Fruit fly (Drosophila melanogaster) whole organism, adult: Measurements from ENCODE around the gene lectin-22C.

Experiments used
- CG11617 ChIP-seq: fragments of 200-800 bp; sonication (Bioruptor generic); optimal IDR thresholded peaks from 2 replicates; lab custom pipeline; 2017; ENCODE audit warnings: mild to moderate bottlenecking, missing biosample characterization, missing genetic modification reagents, missing genetic modification characterization
- CG12768 ChIP-seq: fragments of 200-800 bp; sonication (Bioruptor generic); optimal IDR thresholded peaks from 2 replicates; lab custom pipeline; 2017; ENCODE audit warnings: missing biosample characterization, missing genetic modification characterization, mild to moderate bottlenecking, moderate library complexity, missing genetic modification reagents
- CG14711 ChIP-seq: fragments of 200-800 bp; sonication (Bioruptor generic); optimal IDR thresholded peaks from 2 replicates; lab custom pipeline; 2018; ENCODE audit warnings: missing biosample characterization, mild to moderate bottlenecking, missing genetic modification characterization, moderate library complexity
- CG1620 ChIP-seq: fragments of 200-800 bp; sonication (Bioruptor generic); optimal IDR thresholded peaks from 2 replicates; lab custom pipeline; 2016; ENCODE audit warnings: missing biosample characterization, missing genetic modification characterization
- CG33017 ChIP-seq: fragments of 200-800 bp; sonication (Bioruptor generic); optimal IDR thresholded peaks from 2 replicates; lab custom pipeline; 2018; ENCODE audit warnings: missing biosample characterization, mild to moderate bottlenecking, missing genetic modification characterization, moderate library complexity
- CG5204 ChIP-seq: fragments of 200-800 bp; sonication (Bioruptor generic); optimal IDR thresholded peaks from 2 replicates; lab custom pipeline; 2016; ENCODE audit warnings: missing biosample characterization, missing genetic modification characterization
- CG7045 ChIP-seq: fragments of 200-800 bp; sonication (Bioruptor generic); optimal IDR thresholded peaks from 2 replicates; lab custom pipeline; 2017; ENCODE audit warnings: missing biosample characterization, mild to moderate bottlenecking, missing genetic modification characterization
- CG7101 ChIP-seq: fragments of 200-800 bp; sonication (Bioruptor generic); optimal IDR thresholded peaks from 2 replicates; lab custom pipeline; 2018; ENCODE audit warnings: missing biosample characterization, mild to moderate bottlenecking, missing genetic modification characterization, moderate library complexity
- Clk ChIP-seq: fragments of 200-800 bp; sonication (Bioruptor generic); optimal IDR thresholded peaks from 2 replicates; lab custom pipeline; 2017; ENCODE audit warnings: missing biosample characterization, missing genetic modification characterization
- Crg-1 ChIP-seq: fragments of 200-800 bp; sonication (Bioruptor generic); optimal IDR thresholded peaks from 2 replicates; lab custom pipeline; 2016; ENCODE audit warnings: missing biosample characterization, missing genetic modification characterization
- Hr96 ChIP-seq: fragments of 200-800 bp; sonication (Bioruptor generic); optimal IDR thresholded peaks from 2 replicates; lab custom pipeline; 2016; ENCODE audit warnings: missing biosample characterization, missing genetic modification characterization
- Mnt ChIP-seq: fragments of 200-800 bp; sonication (Bioruptor generic); optimal IDR thresholded peaks from 2 replicates; lab custom pipeline; 2016; ENCODE audit warnings: missing biosample characterization, mild to moderate bottlenecking, missing genetic modification characterization
- bab1 ChIP-seq: fragments of 200-800 bp; sonication (Bioruptor generic); optimal IDR thresholded peaks from 3 replicates; lab custom pipeline; 2019; ENCODE audit warnings: missing biosample characterization, mild to moderate bottlenecking, missing genetic modification characterization, moderate library complexity
- cic ChIP-seq: fragments of 200-800 bp; sonication (Bioruptor generic); optimal IDR thresholded peaks from 2 replicates; lab custom pipeline; 2017; ENCODE audit warnings: missing biosample characterization, mild to moderate bottlenecking, missing genetic modification characterization, moderate library complexity
- cnc ChIP-seq, 2 experiments: fragments of >200 bp; optimal IDR thresholded peaks; 2 replicates each; lab custom pipeline; 2017
- kay ChIP-seq: fragments of 200-800 bp; sonication (Bioruptor generic); peaks from one replicate; lab custom pipeline; 2016; ENCODE audit warnings: missing biosample characterization, missing genetic modification characterization, borderline replicate concordance
- ovo ChIP-seq: fragments of 200-800 bp; sonication (Bioruptor generic); optimal IDR thresholded peaks from 2 replicates; lab custom pipeline; 2016; ENCODE audit warnings: missing biosample characterization, missing genetic modification characterization
- pad ChIP-seq: fragments of 200-800 bp; sonication (Bioruptor generic); optimal IDR thresholded peaks from 3 replicates; lab custom pipeline; 2017; ENCODE audit warnings: missing biosample characterization, missing genetic modification characterization, mild to moderate bottlenecking, moderate library complexity, missing genetic modification reagents
- tj ChIP-seq: fragments of 200-800 bp; sonication (Bioruptor generic); optimal IDR thresholded peaks from 3 replicates; lab custom pipeline; 2017; ENCODE audit warnings: missing biosample characterization, mild to moderate bottlenecking, missing genetic modification characterization, moderate library complexity
- toe ChIP-seq: fragments of 200-800 bp; sonication (Bioruptor generic); optimal IDR thresholded peaks from 2 replicates; lab custom pipeline; 2016; ENCODE audit warnings: missing biosample characterization, missing genetic modification characterization

lectin-22C gene

DNA sequence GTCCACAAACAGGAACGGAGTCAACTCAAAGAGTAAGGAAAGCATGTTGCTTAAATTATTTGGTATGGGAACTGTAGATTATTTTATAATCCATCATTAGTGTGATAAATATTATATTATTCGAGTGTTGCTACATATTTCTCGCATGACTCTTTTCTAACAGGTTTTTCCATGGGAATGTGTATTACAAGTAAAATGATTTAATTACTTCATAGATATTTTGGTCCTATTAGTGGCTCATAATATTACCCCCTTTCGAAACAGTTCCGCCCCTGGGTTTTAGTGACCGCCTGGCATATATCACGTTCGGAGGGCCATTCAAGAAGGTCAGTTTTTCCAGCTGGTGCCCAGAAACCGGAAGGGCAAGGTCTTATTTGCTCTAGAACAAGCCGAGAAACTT lies 5.0 kb downstream of the lectin-22C start:
- TF ChIP-seq bab1 (GFP tag; lab: Kevin White, UChicago), result peak; percentile 5
- TF ChIP-seq CG7101 (tag; lab: Kevin White, UChicago), result no peak
- TF ChIP-seq cic (GFP tag; lab: Kevin White, UChicago), result no peak
- TF ChIP-seq CG7045 (GFP tag; lab: Kevin White, UChicago), result no peak
- TF ChIP-seq CG14711 (tag; lab: Kevin White, UChicago), result no peak
- no peak for TF ChIP-seq CG33017 (tag; lab: Kevin White, UChicago)
- no peak for TF ChIP-seq CG12768
- no peak for TF ChIP-seq CG1620 (GFP tag; lab: Kevin White, UChicago)
- TF ChIP-seq CG5204 (GFP tag; lab: Kevin White, UChicago), result no peak

DNA sequence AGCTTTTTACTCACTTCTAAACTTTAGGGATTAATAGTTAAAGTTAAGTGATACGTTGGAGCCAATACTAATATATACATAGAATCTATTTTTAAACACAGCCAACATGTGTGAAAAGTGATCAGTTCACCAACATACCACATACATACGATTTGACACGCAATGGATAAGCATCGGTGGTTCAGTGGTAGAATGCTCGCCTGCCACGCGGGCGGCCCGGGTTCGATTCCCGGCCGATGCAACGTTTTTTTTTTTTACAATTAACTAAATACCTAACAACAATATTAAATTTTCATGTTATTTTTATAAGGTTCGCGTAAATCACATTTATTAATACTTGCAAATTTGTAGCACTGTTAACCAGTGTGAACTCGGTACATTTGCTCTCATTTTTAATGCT lies 5.5 kb downstream of the lectin-22C start:
- TF ChIP-seq CG1620 (GFP tag; lab: Kevin White, UChicago) (no peak), CG11617 (GFP tag; lab: Kevin White, UChicago) (no peak), CG12768 (no peak), Crg-1 (GFP tag; lab: Kevin White, UChicago) (no peak), Clk (GFP tag; lab: Kevin White, UChicago) (no peak), CG7045 (GFP tag; lab: Kevin White, UChicago) (no peak), bab1 (GFP tag; lab: Kevin White, UChicago) (no peak), ovo (GFP tag; lab: Kevin White, UChicago) (no peak), Mnt (GFP tag; lab: Kevin White, UChicago) (no peak), Hr96 (no peak), pad (GFP tag; lab: Kevin White, UChicago) (no peak), cnc (optimal IDR thresholded peaks at IDR 0.05; lab: Kevin White, UChicago) (no peak), CG7101 (tag; lab: Kevin White, UChicago) (no peak), CG33017 (tag; lab: Kevin White, UChicago) (no peak), cic (GFP tag; lab: Kevin White, UChicago) (no peak), CG14711 (tag; lab: Kevin White, UChicago) (no peak), CG5204 (GFP tag; lab: Kevin White, UChicago) (no peak)

DNA sequence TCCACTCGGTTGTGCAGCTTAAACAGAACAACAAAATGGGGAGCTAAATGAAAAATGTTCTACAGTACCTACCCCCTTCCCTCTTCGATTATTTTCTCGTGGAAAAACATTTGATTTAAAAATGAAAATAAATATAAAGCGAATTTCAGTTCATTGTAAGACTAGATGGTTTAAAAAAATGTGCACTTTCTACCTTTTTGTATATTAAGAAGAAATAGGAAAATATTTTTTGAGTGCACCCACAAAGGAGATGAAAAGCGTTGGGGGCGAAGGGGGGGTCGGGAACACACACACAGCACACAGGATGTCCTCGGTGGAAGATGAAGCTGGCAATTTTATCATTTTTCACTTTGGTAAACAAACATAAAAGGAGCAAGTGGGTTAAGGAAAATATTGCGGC lies 14.2 kb downstream of the lectin-22C start:
- no peak for TF ChIP-seq CG1620 (GFP tag; lab: Kevin White, UChicago)
- no peak for TF ChIP-seq CG11617 (GFP tag; lab: Kevin White, UChicago)
- no peak for TF ChIP-seq cic (GFP tag; lab: Kevin White, UChicago)
- no peak for TF ChIP-seq CG7045 (GFP tag; lab: Kevin White, UChicago)
- TF ChIP-seq pad (GFP tag; lab: Kevin White, UChicago), result no peak
- TF ChIP-seq bab1 (GFP tag; lab: Kevin White, UChicago), result no peak
- TF ChIP-seq CG33017 (tag; lab: Kevin White, UChicago), result no peak
- no peak for TF ChIP-seq CG12768
- TF ChIP-seq kay (GFP tag; lab: Kevin White, UChicago), result no peak
- TF ChIP-seq Clk (GFP tag; lab: Kevin White, UChicago), result no peak
- TF ChIP-seq cnc (optimal IDR thresholded peaks at IDR 0.05; lab: Kevin White, UChicago), result no peak
- TF ChIP-seq Crg-1 (GFP tag; lab: Kevin White, UChicago), result no peak
- no peak for TF ChIP-seq toe (GFP tag; lab: Kevin White, UChicago)
- no peak for TF ChIP-seq CG14711 (tag; lab: Kevin White, UChicago)
- TF ChIP-seq Hr96, result no peak

DNA sequence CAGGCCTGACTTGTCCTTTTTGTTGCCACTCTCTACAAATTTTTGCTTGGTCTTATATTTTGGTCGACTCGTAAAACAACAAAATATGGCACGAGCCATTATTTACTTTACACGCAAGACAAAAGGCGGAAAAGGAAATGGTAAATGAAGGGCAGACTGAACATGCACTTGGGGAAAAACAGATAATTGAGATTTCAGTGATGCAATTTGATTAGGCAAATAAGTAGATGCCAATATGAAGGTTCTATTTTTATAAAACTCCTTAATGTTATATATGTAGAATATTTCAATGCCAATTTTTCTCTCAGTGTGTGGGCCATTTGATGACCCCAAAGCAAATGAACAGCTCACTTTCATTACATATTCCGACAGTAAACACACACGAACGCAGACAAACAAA lies 21.9 kb downstream of the lectin-22C start:
- TF ChIP-seq kay (GFP tag; lab: Kevin White, UChicago), result no peak
- no peak for TF ChIP-seq CG33017 (tag; lab: Kevin White, UChicago)
- no peak for TF ChIP-seq Crg-1 (GFP tag; lab: Kevin White, UChicago)
- no peak for TF ChIP-seq CG14711 (tag; lab: Kevin White, UChicago)
- no peak for TF ChIP-seq Clk (GFP tag; lab: Kevin White, UChicago)
- TF ChIP-seq bab1 (GFP tag; lab: Kevin White, UChicago), result no peak
- no peak for TF ChIP-seq cic (GFP tag; lab: Kevin White, UChicago)
- no peak for TF ChIP-seq CG1620 (GFP tag; lab: Kevin White, UChicago)
- TF ChIP-seq CG7101 (tag; lab: Kevin White, UChicago), result no peak
- TF ChIP-seq Hr96, result no peak
- TF ChIP-seq ovo (GFP tag; lab: Kevin White, UChicago), result no peak

DNA sequence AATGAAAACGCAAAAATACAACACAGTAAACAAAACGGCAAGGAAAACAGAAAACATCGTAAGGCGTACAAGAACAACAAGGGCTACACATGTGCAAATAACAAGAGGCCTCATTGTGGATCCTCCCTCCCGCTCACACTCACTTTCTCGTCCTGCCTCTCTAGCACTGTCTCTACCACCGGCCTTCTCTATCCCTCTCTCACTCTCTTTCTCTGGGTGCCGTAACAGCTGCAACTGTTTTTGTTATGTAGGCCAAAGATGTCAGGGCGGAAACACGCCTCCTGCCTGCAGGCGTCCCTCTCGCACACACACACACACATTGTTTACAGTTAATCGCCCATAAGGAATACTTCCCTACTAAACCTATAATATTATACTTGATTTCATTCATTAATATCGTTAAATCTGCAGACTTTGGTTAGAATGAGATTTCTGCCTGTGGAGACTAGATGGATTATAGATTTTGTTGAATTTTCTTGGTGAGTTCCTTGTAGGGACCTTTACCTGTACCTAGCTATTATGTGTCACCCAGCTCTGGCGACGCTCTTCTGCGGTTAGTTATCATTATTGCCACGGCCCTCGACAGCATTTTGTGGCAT lies 23.1 kb downstream of the lectin-22C start:
- TF ChIP-seq CG7045 (GFP tag; lab: Kevin White, UChicago) (no peak), CG11617 (GFP tag; lab: Kevin White, UChicago) (no peak), cnc (optimal IDR thresholded peaks at IDR 0.05; lab: Kevin White, UChicago) (no peak), toe (GFP tag; lab: Kevin White, UChicago) (no peak), CG7101 (tag; lab: Kevin White, UChicago) (no peak), Mnt (GFP tag; lab: Kevin White, UChicago) (no peak), Hr96 (no peak), CG12768 (no peak), ovo (GFP tag; lab: Kevin White, UChicago) (no peak), pad (GFP tag; lab: Kevin White, UChicago) (no peak), CG5204 (GFP tag; lab: Kevin White, UChicago) (no peak), CG1620 (GFP tag; lab: Kevin White, UChicago) (no peak), kay (GFP tag; lab: Kevin White, UChicago) (no peak), Crg-1 (GFP tag; lab: Kevin White, UChicago) (no peak)

- TF ChIP-seq CG7045 (GFP tag; lab: Kevin White, UChicago) (no peak), CG1620 (GFP tag; lab: Kevin White, UChicago) (no peak), Clk (GFP tag; lab: Kevin White, UChicago) (no peak), Hr96 (no peak), cic (GFP tag; lab: Kevin White, UChicago) (no peak), bab1 (GFP tag; lab: Kevin White, UChicago) (peak; percentile 14), kay (GFP tag; lab: Kevin White, UChicago) (no peak), tj (GFP tag; lab: Kevin White, UChicago) (peak; percentile 83), toe (GFP tag; lab: Kevin White, UChicago) (no peak), Mnt (GFP tag; lab: Kevin White, UChicago) (no peak)
Measured at dm6 chr2L:2013057-2013456, 24.0 kb downstream of the lectin-22C start.
